Worm (Caenorhabditis elegans) whole organism, dauer: Measurements from ENCODE around the gene F28H7.7.

Source experiments
- unc-62 ChIP-seq: sonication (generic microtip); optimal IDR thresholded peaks from 2 replicates; lab custom pipeline; 2017; ENCODE audit warnings: missing biosample characterization, missing genetic modification reagents, missing genetic modification characterization

F28H7.7 gene

DNA sequence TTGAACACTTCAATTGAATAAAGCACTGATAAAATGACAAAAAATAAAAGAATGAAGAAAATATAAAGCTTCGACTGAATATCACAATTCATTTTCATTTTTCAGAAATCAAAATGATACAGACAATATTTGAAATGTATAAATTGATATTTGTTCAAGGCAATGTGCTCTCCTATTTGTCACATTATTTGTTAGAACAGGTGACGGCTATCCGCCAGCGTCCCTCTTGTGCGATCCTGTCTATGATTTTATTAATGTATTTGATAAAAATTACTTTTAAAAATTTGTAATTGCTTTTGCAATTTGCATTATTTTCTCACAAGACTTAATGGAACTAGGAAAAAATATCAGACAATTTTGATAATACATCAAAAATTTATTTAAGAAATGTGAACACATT lies at the start of gene F28H7.7:
Gene F28H7.7 (minus strand): TSS at position 101 of the 400 bp plus-strand sequence.
- TF ChIP-seq unc-62 (GFP tag; lab: Kevin White, UChicago): no peak

DNA sequence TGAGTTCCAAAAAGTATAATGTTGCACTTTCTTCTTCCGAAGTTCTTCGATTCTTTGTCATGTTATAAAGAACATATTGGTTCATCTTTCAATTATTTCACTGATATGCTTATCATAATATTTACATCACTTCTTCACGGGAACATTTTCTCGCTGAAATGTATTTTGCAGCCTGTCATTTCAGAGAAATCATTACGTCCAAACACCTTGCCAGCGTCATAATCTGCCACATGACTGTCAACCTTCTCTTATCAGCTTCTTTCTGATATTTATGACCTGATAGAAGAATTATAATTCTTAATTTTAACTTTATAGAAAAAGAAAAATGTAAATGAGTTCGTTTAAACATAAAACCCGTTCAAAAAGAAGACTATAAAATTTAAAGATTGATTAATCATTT lies 48.1 kb upstream of the F28H7.7 start:
- no peak for TF ChIP-seq unc-62 (GFP tag; lab: Kevin White, UChicago)

DNA sequence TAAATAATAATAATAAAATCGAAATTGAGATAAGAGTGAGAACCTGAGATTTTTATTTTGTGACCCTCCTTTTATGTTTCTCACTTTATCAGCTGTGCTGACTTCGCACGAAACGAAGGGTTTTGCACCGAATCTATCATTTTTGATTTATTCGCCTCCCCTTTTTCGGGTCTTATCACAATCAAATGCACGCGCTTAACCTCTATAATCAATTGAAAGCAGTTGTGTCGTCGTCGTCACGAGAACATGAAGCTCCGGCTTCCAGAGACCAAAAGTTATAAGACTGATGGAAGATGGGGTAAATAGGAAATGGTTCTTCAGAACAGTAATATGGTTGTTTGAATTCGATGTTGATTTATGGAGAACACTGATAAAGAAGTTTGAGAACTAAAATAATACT lies 47.2 kb upstream of the F28H7.7 start, which contains the start of gene D1054.18:
Gene D1054.18 (minus strand): TSS at position 45 of the 400 bp plus-strand sequence.
- no peak for TF ChIP-seq unc-62 (GFP tag; lab: Kevin White, UChicago)

DNA sequence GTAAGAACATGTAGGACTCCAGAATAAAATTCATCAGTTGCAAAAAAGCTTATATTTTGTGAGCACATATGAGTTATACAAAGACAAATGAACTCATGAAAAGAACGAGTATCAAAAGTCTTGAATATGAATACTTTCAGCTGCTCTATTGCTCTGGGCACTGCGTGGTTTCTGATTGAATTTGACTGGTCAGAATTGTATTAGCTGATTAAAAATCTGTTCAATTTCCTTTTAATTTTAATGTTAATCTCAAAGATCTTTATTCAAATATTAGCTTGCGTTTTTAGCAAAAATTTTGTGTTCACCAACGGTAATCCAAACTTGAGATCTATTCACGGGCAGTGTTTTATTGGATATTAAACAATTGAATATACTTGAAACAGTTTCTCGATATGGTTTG lies 44.1 kb upstream of the F28H7.7 start, which contains the start of gene srh-184:
Gene srh-184 (minus strand): TSS at position 101 of the 400 bp plus-strand sequence.
- no peak for TF ChIP-seq unc-62 (GFP tag; lab: Kevin White, UChicago)

DNA sequence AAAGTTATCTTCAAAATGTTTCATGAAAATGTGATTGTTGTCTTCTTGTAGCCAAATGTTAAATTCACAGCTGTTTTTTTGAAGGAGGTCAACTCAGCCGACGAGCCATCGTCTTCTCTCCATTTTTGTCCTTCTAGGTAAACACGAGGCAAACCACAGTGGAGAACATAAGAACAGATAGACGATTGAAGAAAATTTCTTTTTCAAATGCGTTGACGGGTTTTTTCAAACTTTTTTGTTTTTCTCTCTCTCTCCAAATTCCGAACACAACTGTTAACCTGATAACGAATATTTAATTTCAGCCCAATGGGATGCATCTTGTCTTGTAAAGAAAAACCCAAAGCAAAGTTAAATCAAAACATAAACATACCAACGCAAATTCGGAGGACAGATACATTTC lies 41.5 kb upstream of the F28H7.7 start, which contains the start of gene D1054.19:
Gene D1054.19 (plus strand): TSS at position 301 of the 400 bp plus-strand sequence.
- TF ChIP-seq unc-62 (GFP tag; lab: Kevin White, UChicago): no peak

DNA sequence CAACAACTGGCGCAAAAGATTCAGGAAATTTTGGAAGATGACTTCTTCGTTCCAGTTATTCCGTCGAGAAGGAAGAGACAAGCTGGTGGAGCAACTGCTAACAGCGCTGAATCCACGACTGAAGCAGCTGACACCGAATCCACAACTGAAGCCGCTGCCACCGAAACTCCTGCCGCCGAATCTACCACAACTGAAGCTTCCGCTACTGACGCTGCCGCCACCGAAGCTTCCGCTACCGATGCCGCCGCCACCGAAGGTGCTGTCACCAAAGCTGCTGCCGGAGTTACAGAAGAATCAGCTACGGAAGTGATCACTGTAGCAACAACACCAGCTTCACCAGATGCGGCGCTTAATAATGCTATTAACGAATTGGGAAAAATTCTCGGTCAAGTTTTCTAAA lies 40.5 kb upstream of the F28H7.7 start:
- TF ChIP-seq unc-62 (GFP tag; lab: Kevin White, UChicago): no peak

DNA sequence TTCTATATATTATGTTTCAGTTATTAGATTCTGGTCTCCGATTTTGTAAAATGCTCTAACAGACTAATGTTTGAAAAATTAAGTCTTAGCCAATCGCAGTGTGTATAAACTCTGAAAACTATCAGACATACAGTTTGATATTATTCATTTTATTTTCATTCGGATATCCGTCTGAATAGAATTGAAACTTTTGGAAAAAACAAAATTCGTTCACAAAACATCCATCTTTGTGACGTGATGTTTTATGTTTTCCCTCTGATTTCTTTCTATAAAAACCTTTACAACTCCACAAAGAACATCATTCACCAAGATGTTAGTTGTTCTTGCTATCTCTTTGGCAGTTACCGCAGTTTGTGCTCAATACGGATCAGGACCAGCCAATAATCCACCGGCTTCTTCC lies 39.5 kb upstream of the F28H7.7 start, which contains the start of gene ule-3:
Gene ule-3 (plus strand): TSS at position 301 of the 400 bp plus-strand sequence.
- TF ChIP-seq unc-62 (GFP tag; lab: Kevin White, UChicago): no peak

DNA sequence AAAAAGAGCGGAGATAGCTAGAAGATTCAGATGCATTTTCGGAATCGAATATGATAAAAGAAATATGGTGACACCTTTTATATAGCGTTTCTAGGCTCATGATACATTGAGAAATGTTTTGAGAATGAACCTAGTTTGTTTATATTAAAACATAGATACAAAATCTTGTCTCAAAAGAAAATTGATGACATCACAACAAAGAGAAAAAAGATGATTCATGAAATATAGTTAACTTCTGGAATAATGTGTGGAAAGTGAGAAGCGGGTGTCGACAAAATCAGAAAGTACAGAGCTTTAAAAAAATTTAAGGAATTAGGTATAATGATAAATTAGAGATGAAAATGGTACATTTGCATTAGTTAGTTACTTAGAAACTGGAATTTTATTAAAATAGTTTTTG lies 38.8 kb upstream of the F28H7.7 start, which contains the start of gene D1054.10:
Gene D1054.10 (minus strand): TSS at position 101 of the 400 bp plus-strand sequence.
- TF ChIP-seq unc-62 (GFP tag; lab: Kevin White, UChicago): no peak

DNA sequence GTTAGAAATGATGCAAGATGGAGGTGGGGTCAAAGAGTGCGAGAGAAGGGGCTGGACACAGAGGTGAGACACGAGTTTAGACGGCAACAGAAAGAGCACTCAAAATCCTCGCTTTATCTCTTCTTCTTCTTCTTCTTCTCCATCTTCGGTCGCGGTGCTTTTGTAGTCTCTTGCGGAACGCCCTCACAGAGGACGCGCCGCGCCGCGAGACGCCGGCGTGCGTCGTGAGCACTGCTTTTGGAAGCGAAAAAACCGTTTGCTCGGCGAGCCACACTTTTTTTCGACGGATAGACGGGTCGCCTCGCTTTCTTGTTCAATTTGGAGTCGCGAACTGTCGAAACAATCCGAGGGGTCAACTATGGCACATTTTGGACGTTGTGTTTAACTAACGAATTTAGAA lies 37.0 kb upstream of the F28H7.7 start, which contains the start of gene D1054.9:
Gene D1054.9 (minus strand): TSS at position 137 of the 400 bp plus-strand sequence.
- TF ChIP-seq unc-62 (GFP tag; lab: Kevin White, UChicago): no peak

DNA sequence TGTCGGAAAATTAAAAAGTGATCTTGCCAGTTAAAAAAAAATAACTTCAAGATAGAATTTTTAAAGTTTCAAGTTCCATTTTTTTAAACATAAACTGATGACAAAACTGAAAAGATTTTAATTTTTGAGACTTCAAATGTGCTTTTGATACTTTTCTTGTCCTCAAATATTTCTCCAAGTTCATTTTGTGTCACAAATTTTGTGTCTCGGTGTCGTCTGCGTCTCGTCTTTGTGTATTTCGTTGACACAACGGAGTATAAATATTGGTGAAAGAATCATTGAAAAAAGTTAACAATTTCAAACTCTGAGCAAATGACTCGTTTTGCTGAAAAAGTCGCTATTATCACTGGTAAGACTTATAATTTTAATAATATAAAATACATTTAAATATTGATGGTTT lies 30.1 kb upstream of the F28H7.7 start, which contains the start of gene D1054.8:
Gene D1054.8 (plus strand): TSS at position 301 of the 400 bp plus-strand sequence.
- TF ChIP-seq unc-62 (GFP tag; lab: Kevin White, UChicago): no peak

DNA sequence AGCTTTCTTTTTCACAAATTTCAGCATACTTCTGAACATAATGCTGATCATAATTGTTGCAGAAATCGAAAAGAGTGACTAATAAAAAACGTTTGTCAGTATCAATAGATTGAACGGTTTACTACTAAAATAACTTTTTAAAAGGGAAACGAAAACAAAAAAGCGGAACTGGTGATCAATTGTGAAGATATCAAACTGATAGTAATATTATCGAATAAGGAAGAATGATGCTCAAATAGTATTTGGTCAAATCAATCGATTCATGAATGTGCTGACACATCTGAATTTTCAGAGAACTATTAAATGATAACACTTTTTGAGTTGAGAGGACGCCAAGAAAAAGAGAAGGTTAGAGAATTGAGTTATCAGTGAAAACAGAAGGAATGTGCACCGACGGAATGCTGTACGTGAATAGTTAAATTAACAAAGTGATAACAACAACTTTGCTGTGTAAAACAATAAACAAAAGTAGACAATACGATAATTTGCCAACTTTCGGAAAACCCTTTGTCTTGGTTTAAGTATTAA lies 22.6 kb upstream of the F28H7.7 start, which contains the start of gene D1054.5:
Gene D1054.5 (minus strand): TSS at position 51 of the 528 bp plus-strand sequence.
- no peak for TF ChIP-seq unc-62 (GFP tag; lab: Kevin White, UChicago)

DNA sequence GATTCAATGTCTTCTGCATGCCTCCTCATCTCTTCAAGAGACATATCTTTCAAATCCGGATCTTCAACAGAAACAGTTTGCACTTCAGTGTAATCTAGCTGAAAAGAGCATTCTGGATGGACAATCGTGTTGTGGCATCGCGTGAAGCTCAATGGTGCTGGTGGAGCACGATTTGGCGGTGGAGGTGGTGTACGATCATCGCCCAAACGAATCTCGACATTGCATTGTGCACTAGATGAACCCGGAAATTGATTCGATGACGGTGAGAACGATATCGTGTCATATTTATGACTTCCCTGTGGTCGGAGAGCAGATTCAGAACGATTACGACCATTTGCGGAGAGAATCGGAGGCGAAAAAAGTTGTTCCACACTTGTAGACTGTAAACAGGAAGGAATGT lies 19.3 kb upstream of the F28H7.7 start:
- TF ChIP-seq unc-62 (GFP tag; lab: Kevin White, UChicago): no peak

DNA sequence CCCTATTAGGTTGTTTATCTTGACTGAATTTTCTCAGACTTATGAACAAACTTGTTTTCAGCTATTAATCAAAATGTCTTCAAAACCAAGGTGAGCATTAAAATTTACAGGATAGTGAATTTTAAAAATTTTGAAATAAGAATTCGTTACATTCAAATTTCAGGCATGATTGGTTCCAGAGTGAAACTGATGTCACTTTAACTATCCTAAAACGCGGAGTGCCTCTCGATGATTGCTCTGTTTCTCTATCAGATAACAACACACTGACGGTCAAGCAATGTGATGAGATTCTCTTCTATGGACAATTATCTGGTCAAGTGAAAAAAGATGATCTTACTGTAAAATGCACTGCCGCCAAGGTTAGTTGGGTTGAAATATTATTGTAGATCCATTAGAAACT lies 17.4 kb upstream of the F28H7.7 start, which contains the start of gene D1054.3:
Gene D1054.3 (plus strand): TSS at position 62 of the 400 bp plus-strand sequence.
- TF ChIP-seq unc-62 (GFP tag; lab: Kevin White, UChicago): no peak

DNA sequence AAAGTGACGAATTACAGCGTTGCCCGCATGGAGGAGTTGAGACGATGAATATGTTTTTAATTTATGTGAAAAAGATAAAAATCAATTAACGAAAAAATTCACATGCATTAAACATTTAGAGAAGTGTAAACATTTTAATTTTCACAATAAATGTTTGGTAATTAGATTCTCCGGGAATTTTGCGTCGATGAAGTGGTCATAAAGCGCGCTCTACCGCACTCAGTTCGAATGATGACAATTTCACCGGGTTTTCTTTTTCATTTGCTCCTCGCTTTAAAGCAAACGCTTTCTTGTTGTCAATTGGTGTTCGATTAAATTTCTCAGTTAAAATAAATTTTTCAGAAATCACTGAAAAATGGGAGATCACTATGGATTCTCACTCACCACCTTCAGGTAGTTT lies 16.1 kb upstream of the F28H7.7 start, which contains the start of the genes D1054.1 and pas-2:
Gene D1054.1 (minus strand): TSS at position 192 of the 400 bp plus-strand sequence.
Gene pas-2 (plus strand): TSS at position 343 of the 400 bp plus-strand sequence.
- no peak for TF ChIP-seq unc-62 (GFP tag; lab: Kevin White, UChicago)

DNA sequence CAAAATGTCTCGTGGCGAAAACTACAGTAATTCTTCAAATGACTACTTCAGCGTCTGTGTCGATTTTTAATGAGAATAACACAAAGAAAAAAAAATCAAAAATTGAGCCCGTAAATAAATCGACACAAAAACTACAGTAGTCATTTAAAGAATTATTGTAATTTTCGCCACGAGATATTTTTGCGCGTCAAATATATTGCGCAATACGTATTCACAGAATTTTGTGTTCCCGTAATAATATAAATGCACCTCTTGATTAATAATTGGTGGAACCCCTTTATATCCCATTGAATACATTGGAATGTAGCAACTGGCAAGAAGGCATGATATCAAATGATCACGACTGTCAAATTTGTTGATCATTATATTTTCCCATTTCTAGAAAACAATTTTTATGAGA lies 14.9 kb upstream of the F28H7.7 start:
- no peak for TF ChIP-seq unc-62 (GFP tag; lab: Kevin White, UChicago)

DNA sequence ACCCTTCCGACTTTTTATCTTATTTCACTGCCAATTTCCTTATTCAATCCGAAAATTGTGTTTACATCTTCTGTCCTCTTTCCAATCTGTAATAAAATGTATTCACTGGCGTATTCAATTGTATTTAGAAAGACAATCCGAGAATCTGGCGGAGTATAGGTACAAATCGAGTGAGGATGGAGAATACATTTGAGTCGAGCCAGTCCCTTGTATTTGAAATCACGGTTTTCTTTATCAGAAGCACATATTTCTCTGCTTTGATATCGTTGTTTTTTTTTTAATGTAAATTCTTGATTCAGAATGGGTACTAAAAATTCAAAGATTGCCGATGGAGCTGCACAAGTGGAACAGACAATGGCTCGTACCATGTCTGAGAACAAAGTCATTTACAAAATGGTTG lies 10.1 kb upstream of the F28H7.7 start, which contains the start of gene ocr-1:
Gene ocr-1 (plus strand): TSS at position 301 of the 400 bp plus-strand sequence.
- TF ChIP-seq unc-62 (GFP tag; lab: Kevin White, UChicago): no peak
